Fruit fly (Drosophila melanogaster): ENCODE measurements around the gene Act5C.

The Act5C gene

DNA sequence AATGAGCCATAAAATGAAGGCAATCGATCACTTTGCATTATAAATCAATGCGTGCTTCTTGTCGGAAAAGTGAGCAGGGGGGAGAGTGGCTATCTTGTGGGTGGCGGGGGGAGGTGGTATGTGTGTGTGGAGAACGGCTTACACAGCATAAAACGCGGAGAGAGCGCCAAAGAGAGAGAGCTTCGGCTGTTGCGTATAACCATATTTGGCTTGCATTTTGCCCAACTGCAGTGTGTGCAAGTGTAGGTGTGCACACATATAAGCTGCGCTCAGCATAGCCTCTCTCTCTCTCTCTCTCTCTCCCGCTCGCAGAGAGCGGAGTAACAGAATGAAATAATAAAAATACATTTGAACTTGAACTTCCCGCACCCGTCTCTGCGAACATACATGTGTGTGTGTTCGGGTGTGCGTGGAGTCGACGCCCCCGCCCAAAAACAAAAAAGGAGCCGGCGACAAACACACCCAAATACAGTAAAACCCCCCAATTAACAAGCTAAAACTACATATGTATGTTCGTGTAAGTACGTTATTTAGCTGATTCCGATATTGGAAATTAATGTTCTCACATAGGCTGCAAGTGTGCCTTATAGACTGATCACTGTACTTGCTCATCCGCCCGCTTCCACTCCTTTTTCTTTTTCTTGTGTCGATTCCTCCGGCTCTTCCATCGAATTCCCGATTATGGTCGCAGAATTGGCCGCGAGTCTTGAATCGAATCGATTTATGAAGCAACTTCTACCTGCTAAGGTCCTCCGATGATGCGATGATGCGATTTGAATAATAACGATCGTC, 13.7 kb upstream of the Act5C start:
- TF ChIP-seq woc (GFP tag; optimal IDR thresholded peaks at IDR 0.05) = peak; percentile 95
- TF ChIP-seq CrebA (GFP tag; optimal IDR thresholded peaks at IDR 0.05; ENCODE audit: borderline replicate concordance) = no peak
- peak; percentile 20 for TF ChIP-seq Hr83 (GFP tag; optimal IDR thresholded peaks at IDR 0.05; ENCODE audit: poor library complexity, severe bottlenecking)
- TF ChIP-seq CG32264 (GFP tag; optimal IDR thresholded peaks at IDR 0.05) = peak; percentile 65
- no peak for TF ChIP-seq GATAd (GFP tag; optimal IDR thresholded peaks at IDR 0.05)
- TF ChIP-seq fru (GFP tag; optimal IDR thresholded peaks at IDR 0.05) = peak; percentile 91
- peak; percentile 72 for TF ChIP-seq dmrt93B (GFP tag; optimal IDR thresholded peaks at IDR 0.05)
- TF ChIP-seq br (GFP tag; optimal IDR thresholded peaks at IDR 0.05) = peak; percentile 86
- peak; percentile 28 to 91 for TF ChIP-seq foxo (GFP tag; optimal IDR thresholded peaks at IDR 0.05)
- TF ChIP-seq ey (GFP tag; optimal IDR thresholded peaks at IDR 0.05) = peak; percentile 91
- peak; percentile 92 for TF ChIP-seq Hnf4 (GFP tag; optimal IDR thresholded peaks at IDR 0.05)
- TF ChIP-seq Rel (GFP tag; optimal IDR thresholded peaks at IDR 0.05) = peak; percentile 21
- TF ChIP-seq Rel (tag; optimal IDR thresholded peaks at IDR 0.05) = peak; percentile 83
- TF ChIP-seq Hr78 (GFP tag; optimal IDR thresholded peaks at IDR 0.05) = no peak
- peak; percentile 64 for TF ChIP-seq sage (GFP tag; optimal IDR thresholded peaks at IDR 0.05)
- no peak for TF ChIP-seq lola (GFP tag; optimal IDR thresholded peaks at IDR 0.05)
- no peak for TF ChIP-seq Abd-B (GFP tag; optimal IDR thresholded peaks at IDR 0.05)
- peak; percentile 53 for TF ChIP-seq Mio (GFP tag; optimal IDR thresholded peaks at IDR 0.05)
- peak; percentile 67 for TF ChIP-seq CG9705 (GFP tag; optimal IDR thresholded peaks at IDR 0.05)
- TF ChIP-seq N (GFP tag; optimal IDR thresholded peaks at IDR 0.05) = no peak
- peak; percentile 85 for TF ChIP-seq Dif (GFP tag; optimal IDR thresholded peaks at IDR 0.05; ENCODE audit: partially characterized antibody)
- TF ChIP-seq Sp1 (GFP tag; optimal IDR thresholded peaks at IDR 0.05) = peak; percentile 80
- TF ChIP-seq OdsH (GFP tag; optimal IDR thresholded peaks at IDR 0.05) = peak; percentile 90
- TF ChIP-seq usp (GFP tag; optimal IDR thresholded peaks at IDR 0.05) = no peak
- TF ChIP-seq HLH106 (tag; optimal IDR thresholded peaks at IDR 0.05) = peak; percentile 85
- no peak for TF ChIP-seq sv (GFP tag; optimal IDR thresholded peaks at IDR 0.05)
- TF ChIP-seq brk (GFP tag; optimal IDR thresholded peaks at IDR 0.05) = peak; percentile 65
- TF ChIP-seq tai (GFP tag; optimal IDR thresholded peaks at IDR 0.05) = no peak
- TF ChIP-seq h (GFP tag; optimal IDR thresholded peaks at IDR 0.05) = peak; percentile 95
- no peak for TF ChIP-seq Dfd (GFP tag; optimal IDR thresholded peaks at IDR 0.05)
- no peak for TF ChIP-seq pan (optimal IDR thresholded peaks at IDR 0.05)
- TF ChIP-seq Myc (optimal IDR thresholded peaks at IDR 0.05) = no peak
- TF ChIP-seq Jra (GFP tag; optimal IDR thresholded peaks at IDR 0.05) = peak; percentile 73
- peak; percentile 88 for TF ChIP-seq rgr (GFP tag; optimal IDR thresholded peaks at IDR 0.05)
- TF ChIP-seq Vsx2 (GFP tag; optimal IDR thresholded peaks at IDR 0.05; ENCODE audit: partially characterized antibody) = peak; percentile 88
- TF ChIP-seq jim (GFP tag; optimal IDR thresholded peaks at IDR 0.05) = peak; percentile 34
- peak; percentile 96 for TF ChIP-seq psq (GFP tag; optimal IDR thresholded peaks at IDR 0.05)
- no peak for TF ChIP-seq dsf (GFP tag; optimal IDR thresholded peaks at IDR 0.05; ENCODE audit: borderline replicate concordance)
- TF ChIP-seq dl (GFP tag; optimal IDR thresholded peaks at IDR 0.05; ENCODE audit: insufficient read depth in 1 of 2, partially characterized antibody in 2 of 2) = peak; percentile 86 to 87

DNA sequence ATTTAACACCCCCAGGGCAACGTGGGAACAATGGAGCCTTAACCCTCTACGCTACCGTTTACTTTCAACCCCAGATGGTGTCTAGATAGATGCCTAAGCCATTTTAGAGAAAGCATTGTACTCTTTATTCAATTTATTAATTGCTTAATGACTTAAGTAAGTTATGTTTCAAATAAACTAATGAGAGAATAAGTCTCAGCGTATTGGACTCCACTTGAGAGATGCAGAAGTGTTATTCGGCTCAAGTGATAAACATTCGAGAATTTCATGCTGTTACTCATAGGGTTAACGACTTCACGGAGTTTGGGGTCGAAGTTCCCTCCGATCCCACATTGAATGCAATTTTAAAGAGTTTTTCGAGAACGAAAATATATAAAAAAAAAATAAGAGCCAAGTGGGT, 12.4 kb upstream of the Act5C start:
- TF ChIP-seq CrebA (GFP tag; optimal IDR thresholded peaks at IDR 0.05; ENCODE audit: borderline replicate concordance) (no peak), dmrt93B (GFP tag; optimal IDR thresholded peaks at IDR 0.05) (no peak), jim (GFP tag; optimal IDR thresholded peaks at IDR 0.05) (no peak), brk (GFP tag; optimal IDR thresholded peaks at IDR 0.05) (no peak), foxo (GFP tag; optimal IDR thresholded peaks at IDR 0.05) (peak in 1 of 2 experiments; percentile 2), Sp1 (GFP tag; optimal IDR thresholded peaks at IDR 0.05) (peak; percentile 26), Jra (GFP tag; optimal IDR thresholded peaks at IDR 0.05) (no peak), GATAd (GFP tag; optimal IDR thresholded peaks at IDR 0.05) (no peak), woc (GFP tag; optimal IDR thresholded peaks at IDR 0.05) (peak; percentile 15), N (GFP tag; optimal IDR thresholded peaks at IDR 0.05) (no peak), HLH106 (tag; optimal IDR thresholded peaks at IDR 0.05) (peak; percentile 36), Mio (GFP tag; optimal IDR thresholded peaks at IDR 0.05) (no peak), sage (GFP tag; optimal IDR thresholded peaks at IDR 0.05) (no peak), Abd-B (GFP tag; optimal IDR thresholded peaks at IDR 0.05) (no peak), Rel (GFP tag; optimal IDR thresholded peaks at IDR 0.05) (no peak), Rel (tag; optimal IDR thresholded peaks at IDR 0.05) (no peak), CG32264 (GFP tag; optimal IDR thresholded peaks at IDR 0.05) (no peak), CG9705 (GFP tag; optimal IDR thresholded peaks at IDR 0.05) (no peak), h (GFP tag; optimal IDR thresholded peaks at IDR 0.05) (peak; percentile 31), Hnf4 (GFP tag; optimal IDR thresholded peaks at IDR 0.05) (no peak), br (GFP tag; optimal IDR thresholded peaks at IDR 0.05) (no peak), Myc (optimal IDR thresholded peaks at IDR 0.05) (no peak), Dfd (GFP tag; optimal IDR thresholded peaks at IDR 0.05) (no peak), sv (GFP tag; optimal IDR thresholded peaks at IDR 0.05) (no peak), fru (GFP tag; optimal IDR thresholded peaks at IDR 0.05) (peak; percentile 33), tai (GFP tag; optimal IDR thresholded peaks at IDR 0.05) (no peak), pan (optimal IDR thresholded peaks at IDR 0.05) (no peak), OdsH (GFP tag; optimal IDR thresholded peaks at IDR 0.05) (no peak), Hr83 (GFP tag; optimal IDR thresholded peaks at IDR 0.05; ENCODE audit: poor library complexity, severe bottlenecking) (no peak), usp (GFP tag; optimal IDR thresholded peaks at IDR 0.05) (no peak), Vsx2 (GFP tag; optimal IDR thresholded peaks at IDR 0.05; ENCODE audit: partially characterized antibody) (no peak), rgr (GFP tag; optimal IDR thresholded peaks at IDR 0.05) (no peak), Dif (GFP tag; optimal IDR thresholded peaks at IDR 0.05; ENCODE audit: partially characterized antibody) (no peak), psq (GFP tag; optimal IDR thresholded peaks at IDR 0.05) (no peak), dsf (GFP tag; optimal IDR thresholded peaks at IDR 0.05; ENCODE audit: borderline replicate concordance) (no peak), dl (GFP tag; optimal IDR thresholded peaks at IDR 0.05; ENCODE audit: insufficient read depth in 1 of 2, partially characterized antibody in 2 of 2) (no peak), ey (GFP tag; optimal IDR thresholded peaks at IDR 0.05) (no peak), lola (GFP tag; optimal IDR thresholded peaks at IDR 0.05) (no peak), Hr78 (GFP tag; optimal IDR thresholded peaks at IDR 0.05) (no peak)
